Worm (Caenorhabditis elegans) whole organism, L4 larva: ENCODE measurements around the gene srh-42.
A peak's percentile ranks its signal among the peaks of the same experiment; 100 is the strongest.

Experiments
- aha-1 ChIP-seq: fragments of 150-350 bp; peaks from one replicate; lab custom pipeline; 2014; ENCODE audit warnings: missing biosample characterization, missing genetic modification characterization
- daf-19 ChIP-seq: fragments of 200-800 bp; sonication (Bioruptor generic); conservative IDR thresholded peaks from 2 replicates; pipeline ENCODE4 v1.3.6; 2022; ENCODE audit warnings: missing genetic modification characterization, missing compliant biosample characterization
- daf-8 ChIP-seq: fragments of 200-800 bp; sonication (Bioruptor generic); IDR thresholded peaks from 2 replicates; pipeline ENCODE4 v1.3.6; 2022; ENCODE audit warnings: missing genetic modification characterization, missing compliant biosample characterization
- lin-39 ChIP-seq: fragments of 150-350 bp; optimal IDR thresholded peaks from 2 replicates; lab custom pipeline; 2014; ENCODE audit warnings: missing biosample characterization, missing genetic modification reagents, missing genetic modification characterization
- lsy-2 ChIP-seq, 2 experiments: fragments of 150-350 bp in 1 of 2; sonication (generic microtip) in 1 of 2; optimal IDR thresholded peaks; 2 replicates each; lab custom pipeline; 2014 to 2017; ENCODE audit warnings: missing biosample characterization in 2 of 2, missing genetic modification characterization in 2 of 2
- nhr-42 ChIP-seq: fragments of 200-800 bp; sonication (Bioruptor generic); IDR thresholded peaks from 2 replicates; pipeline ENCODE4 v1.3.6; 2022; ENCODE audit warnings: missing genetic modification characterization, missing compliant biosample characterization
- set-16 ChIP-seq: fragments of 200-800 bp; sonication (Bioruptor generic); IDR thresholded peaks from 2 replicates; pipeline ENCODE4 v1.3.6; 2022; ENCODE audit warnings: missing genetic modification reagents, missing genetic modification characterization, missing compliant biosample characterization
- unc-62 ChIP-seq, 3 experiments: fragments of 150-350 bp in 1 of 3; sonication (generic microtip); optimal IDR thresholded peaks in 2 of 3; peaks in 1 of 3; 1 replicate in 1 of 3; 2 replicates in 2 of 3; lab custom pipeline; 2014 to 2017; ENCODE audit warnings: missing biosample characterization in 3 of 3, missing genetic modification characterization in 3 of 3, missing genetic modification reagents in 3 of 3, missing genotype in 1 of 3

The srh-42 gene

DNA sequence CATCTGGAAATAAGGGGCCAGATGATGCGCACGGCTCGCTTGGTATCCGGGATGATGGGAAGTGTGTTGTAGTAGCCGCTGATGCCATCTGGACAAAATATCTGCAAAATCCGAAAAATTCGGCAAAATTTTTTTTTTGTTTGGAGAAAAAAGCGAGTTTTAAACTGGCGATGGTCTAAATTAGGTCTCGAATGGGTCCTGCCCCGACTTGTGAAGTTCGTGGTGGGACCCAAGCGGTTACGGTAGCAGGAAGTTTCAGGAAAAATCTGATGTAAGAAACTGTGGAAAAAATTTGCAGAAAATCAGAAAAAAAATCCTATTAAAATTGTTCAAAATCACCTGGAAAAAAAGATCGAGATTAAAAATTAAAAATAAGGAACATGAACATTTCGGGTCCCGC is 45.4 kb downstream of the srh-42 start, which contains the start of gene jmjd-2:
TSS of gene jmjd-2 (minus strand) at position 101 of the 400 bp plus-strand sequence.
- no peak for TF ChIP-seq daf-8
- TF ChIP-seq aha-1 (tag; lab: Kevin White, UChicago): peak; percentile 24
- TF ChIP-seq daf-19 (GFP tag; lab: Robert Waterston, UW): no peak

- TF ChIP-seq daf-19 (GFP tag; lab: Robert Waterston, UW) (no peak), unc-62 (GFP tag; optimal IDR thresholded peaks at IDR 0.05 in 1 of 2; lab: Kevin White, UChicago) (peak in 1 of 2 experiments; percentile 92), unc-62 (tag; optimal IDR thresholded peaks at IDR 0.05; lab: Kevin White, UChicago) (no peak), lsy-2 (tag; optimal IDR thresholded peaks at IDR 0.05; lab: Kevin White, UChicago) (peak in 1 of 2 experiments; percentile 2)
- TF ChIP-seq, all 104 proteins: peak for 2
Observed at ce11 chrII:14242259-14242658, 46.6 kb downstream of the srh-42 start.

ce11 chrII:14239924-14240323 is 48.9 kb downstream of the srh-42 start:
- peak; percentile 86 for TF ChIP-seq set-16
- peak; percentile 37; the same call in 1 of the 2 replicates for TF ChIP-seq nhr-42
- TF ChIP-seq lin-39 (tag; lab: Kevin White, UChicago): no peak
